Worm (Caenorhabditis elegans): ENCODE data around the gene swd-2.2.

ce11 chrIV:7764319-7764718 lies 9.9 kb upstream of the swd-2.2 start:
- TF ChIP-seq hlh-6 (tag; optimal IDR thresholded peaks at IDR 0.05) (no peak), nhr-11 (tag; optimal IDR thresholded peaks at IDR 0.05) (no peak), dmd-4 (tag; optimal IDR thresholded peaks at IDR 0.05; ENCODE audit: borderline replicate concordance) (no peak), lin-11 (tag; optimal IDR thresholded peaks at IDR 0.05) (no peak), K02D7.2 (tag; optimal IDR thresholded peaks at IDR 0.05) (no peak), ahr-1 (tag; optimal IDR thresholded peaks at IDR 0.05) (no peak), ztf-16 (tag; optimal IDR thresholded peaks at IDR 0.05) (no peak)
